In the genomic region with DNA sequence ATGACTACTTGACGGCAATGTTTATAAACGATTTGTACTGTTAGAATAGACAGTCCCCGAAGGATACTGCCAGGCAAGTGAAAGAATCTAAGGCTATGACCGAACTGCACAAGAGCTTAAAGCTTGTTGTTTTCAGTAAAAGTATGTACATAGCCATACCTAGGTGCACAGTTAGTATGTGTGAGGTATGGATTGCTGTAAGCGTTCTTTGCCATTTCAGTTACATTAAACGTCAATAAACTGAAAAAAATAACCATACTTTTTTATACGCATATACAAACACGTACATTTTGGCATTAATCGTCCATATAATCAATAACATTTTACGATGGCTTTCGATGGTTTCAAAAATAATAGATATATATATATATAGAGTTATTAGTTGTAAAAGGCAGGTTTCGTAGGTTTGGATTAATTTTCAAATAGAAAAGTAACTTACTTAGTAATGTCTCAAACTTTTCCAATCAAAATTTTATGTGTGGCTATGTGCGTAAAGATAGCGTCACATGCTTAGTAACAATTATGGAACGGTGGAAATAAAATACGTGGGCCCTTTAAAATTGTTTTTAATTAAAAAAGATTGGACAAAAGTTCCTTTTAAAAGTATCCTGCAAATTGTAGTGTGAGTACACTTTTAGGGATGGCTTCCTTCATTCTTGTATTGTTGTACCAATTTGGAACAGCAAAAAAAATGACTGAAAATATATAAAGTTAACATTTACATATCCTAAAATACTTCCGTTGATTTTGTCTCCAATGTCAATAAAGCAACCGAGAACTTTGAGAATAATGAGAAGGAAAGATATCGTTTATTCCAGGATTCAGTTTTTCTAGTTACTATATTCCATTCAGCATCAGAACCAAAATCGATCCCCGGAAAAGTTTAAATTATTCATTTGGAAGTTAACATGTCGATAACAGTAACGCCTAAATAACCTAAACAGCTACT, we compare ENCODE assay signal across 1 fruit fly cellular context.
A peak's percentile ranks its signal among the peaks of the same experiment; 100 is the strongest.
TF ChIP-seq lines count a peak whose summit lies in the region.

A gene (minus strand): TSS at position 444 of the 949 bp plus-strand sequence.

TF ChIP-seq in whole organism, embryonic, 481 proteins besides CTCF, POLR2A, EP300 and RAD21 (continued from another document):
- peak; percentile 67; the same call in 2 of the 3 replicates for TF ChIP-seq row (GFP tag; IDR thresholded peaks at IDR 0.05; lab: Robert Waterston, UW)
- TF ChIP-seq toy (GFP tag; IDR thresholded peaks at IDR 0.05; lab: Robert Waterston, UW), result no peak
- no peak for TF ChIP-seq Awh (GFP tag; IDR thresholded peaks at IDR 0.05; lab: Robert Waterston, UW)
- peak; percentile 100 for TF ChIP-seq CG1603 (tag; optimal IDR thresholded peaks at IDR 0.05; lab: Kevin White, UChicago)
- no peak for TF ChIP-seq yki (optimal IDR thresholded peaks at IDR 0.05; lab: Kevin White, UChicago)
- no peak for TF ChIP-seq jing (GFP tag; optimal IDR thresholded peaks at IDR 0.05; lab: Kevin White, UChicago)
- TF ChIP-seq pfk (GFP tag; optimal IDR thresholded peaks at IDR 0.05; lab: Kevin White, UChicago), result peak; percentile 95
- TF ChIP-seq peb (GFP tag; IDR thresholded peaks at IDR 0.05; lab: Robert Waterston, UW), result no peak
- peak; percentile 52 for TF ChIP-seq CG8290 (GFP tag; optimal IDR thresholded peaks at IDR 0.05; lab: Kevin White, UChicago)
- TF ChIP-seq CG8290 (tag; optimal IDR thresholded peaks at IDR 0.05; lab: Kevin White, UChicago), result no peak
- peak; percentile 95 for TF ChIP-seq CG11723 (GFP tag; optimal IDR thresholded peaks at IDR 0.05; lab: Kevin White, UChicago)
- no peak for TF ChIP-seq CG16815 (GFP tag; optimal IDR thresholded peaks at IDR 0.05; lab: Kevin White, UChicago)
- peak; percentile 11 for TF ChIP-seq YL-1 (GFP tag; optimal IDR thresholded peaks at IDR 0.05; lab: Kevin White, UChicago)
- TF ChIP-seq bigmax (GFP tag; optimal IDR thresholded peaks at IDR 0.05; lab: Kevin White, UChicago), result peak; percentile 71
- no peak for TF ChIP-seq CG10366 (GFP tag; IDR thresholded peaks at IDR 0.05; lab: Robert Waterston, UW)
- peak; percentile 34 for TF ChIP-seq CG12659 (GFP tag; optimal IDR thresholded peaks at IDR 0.05; lab: Kevin White, UChicago)
- peak; percentile 62 for TF ChIP-seq CG4617 (GFP tag; optimal IDR thresholded peaks at IDR 0.05; lab: Kevin White, UChicago; ENCODE audit: borderline replicate concordance)
- TF ChIP-seq CG6813 (GFP tag; optimal IDR thresholded peaks at IDR 0.05; lab: Kevin White, UChicago), result no peak
- TF ChIP-seq CG18011 (GFP tag; optimal IDR thresholded peaks at IDR 0.05; lab: Kevin White, UChicago), result no peak
- TF ChIP-seq CG11085 (GFP tag; IDR thresholded peaks at IDR 0.05; lab: Robert Waterston, UW), result no peak
- TF ChIP-seq pnt (GFP tag; optimal IDR thresholded peaks at IDR 0.05; lab: Kevin White, UChicago), result no peak
- TF ChIP-seq CG12744 (GFP tag; optimal IDR thresholded peaks at IDR 0.05; lab: Kevin White, UChicago), result no peak
- TF ChIP-seq Atf3 (GFP tag; optimal IDR thresholded peaks at IDR 0.05; lab: Kevin White, UChicago), result no peak
- TF ChIP-seq CG2116 (GFP tag; optimal IDR thresholded peaks at IDR 0.05; lab: Kevin White, UChicago), result peak; percentile 11
- TF ChIP-seq ems (GFP tag; optimal IDR thresholded peaks at IDR 0.05; lab: Kevin White, UChicago), result no peak
- TF ChIP-seq mirr (GFP tag; optimal IDR thresholded peaks at IDR 0.05; lab: Kevin White, UChicago), result no peak
- TF ChIP-seq hkb (optimal IDR thresholded peaks at IDR 0.05; lab: Kevin White, UChicago), result no peak
- TF ChIP-seq hkb (GFP tag; IDR thresholded peaks at IDR 0.05; lab: Robert Waterston, UW), result no peak
- peak; percentile 97 for TF ChIP-seq CG17802 (tag; optimal IDR thresholded peaks at IDR 0.05; lab: Kevin White, UChicago)
- no peak for TF ChIP-seq CG6791 (GFP tag; IDR thresholded peaks at IDR 0.05; lab: Robert Waterston, UW; ENCODE audit: partially characterized antibody)
